Worm (Caenorhabditis elegans) whole organism, L4 larva: ENCODE results near the gene pgp-11.

ENCODE experiments used
- F10B5.3 ChIP-seq: sonication (generic microtip); optimal IDR thresholded peaks from 2 replicates; lab custom pipeline; 2016; ENCODE audit warnings: mild to moderate bottlenecking, missing genetic modification characterization, missing compliant biosample characterization
- F44E2.7 ChIP-seq: fragments of 200-800 bp; sonication (Bioruptor generic); IDR thresholded peaks from 2 replicates; pipeline ENCODE4 v2.1.2; 2022; ENCODE audit warnings: missing genetic modification characterization, missing compliant biosample characterization
- T20F7.1 ChIP-seq: fragments of 200-800 bp; sonication (Bioruptor generic); optimal IDR thresholded peaks from 2 replicates; lab custom pipeline; 2018; ENCODE audit warnings: mild to moderate bottlenecking, missing genetic modification characterization, missing compliant biosample characterization
- Y105C5A.15 ChIP-seq: fragments of 200-800 bp; sonication (Bioruptor generic); IDR thresholded peaks from 2 replicates; pipeline ENCODE4 v1.3.6; 2022; ENCODE audit warnings: missing genetic modification characterization, missing compliant biosample characterization
- Y75B8A.6 ChIP-seq: fragments of 200-800 bp; sonication (Bioruptor generic); IDR thresholded peaks from 2 replicates; pipeline ENCODE4 v1.3.6; 2022; ENCODE audit warnings: missing genetic modification reagents, missing genetic modification characterization, missing compliant biosample characterization
- aly-2 ChIP-seq: sonication (generic microtip); optimal IDR thresholded peaks from 2 replicates; lab custom pipeline; 2018; ENCODE audit warnings: missing biosample characterization, missing genetic modification characterization
- ama-1 ChIP-seq: fragments of 150-350 bp; optimal IDR thresholded peaks from 2 replicates; lab custom pipeline; 2014; ENCODE audit warnings: inconsistent platforms, mixed read lengths
- arid-1 ChIP-seq: fragments of 200-800 bp; sonication (Bioruptor generic); conservative IDR thresholded peaks from 2 replicates; pipeline ENCODE4 v1.3.6; 2022; ENCODE audit warnings: missing genetic modification reagents, missing genetic modification characterization, missing compliant biosample characterization
- ceh-62 ChIP-seq: sonication (generic microtip); optimal IDR thresholded peaks from 2 replicates; lab custom pipeline; 2017; ENCODE audit warnings: missing biosample characterization, missing genetic modification characterization
- ces-1 ChIP-seq: fragments of 150-350 bp; sonication (generic microtip); optimal IDR thresholded peaks from 4 replicates; lab custom pipeline; 2014; ENCODE audit warnings: missing biosample characterization, missing genetic modification reagents, missing genetic modification characterization
- cey-2 ChIP-seq: sonication (generic microtip); optimal IDR thresholded peaks from 3 replicates; lab custom pipeline; 2017; ENCODE audit warnings: missing genetic modification characterization, mild to moderate bottlenecking, missing compliant biosample characterization, antibody characterized with exemption, borderline replicate concordance; ENCODE audit not compliant: insufficient read depth
- ctbp-1 ChIP-seq: fragments of 200-800 bp; sonication (Bioruptor generic); IDR thresholded peaks from 2 replicates; pipeline ENCODE4 v1.3.6; 2022; ENCODE audit warnings: missing genetic modification reagents, missing genetic modification characterization, missing compliant biosample characterization
- daf-12 ChIP-seq: fragments of 150-350 bp; optimal IDR thresholded peaks from 2 replicates; lab custom pipeline; 2014; ENCODE audit warnings: missing biosample characterization, missing genetic modification reagents, missing genetic modification characterization
- daf-16 ChIP-seq, 3 experiments: sonication (generic microtip); optimal IDR thresholded peaks; 2 replicates each; lab custom pipeline; 2016 to 2017; ENCODE audit warnings: missing genetic modification characterization in 3 of 3, missing genetic modification reagents in 3 of 3, mild to moderate bottlenecking in 2 of 3, missing compliant biosample characterization in 2 of 3, missing biosample characterization in 1 of 3, moderate library complexity in 1 of 3
- daf-19 ChIP-seq: fragments of 200-800 bp; sonication (Bioruptor generic); conservative IDR thresholded peaks from 2 replicates; pipeline ENCODE4 v1.3.6; 2022; ENCODE audit warnings: missing genetic modification characterization, missing compliant biosample characterization
- dmd-9 ChIP-seq: fragments of 200-800 bp; sonication (Bioruptor generic); IDR thresholded peaks from 2 replicates; pipeline ENCODE4 v1.3.6; 2022; ENCODE audit warnings: missing genetic modification reagents, missing genetic modification characterization, missing compliant biosample characterization
- dpl-1 ChIP-seq: fragments of 150-350 bp; optimal IDR thresholded peaks from 2 replicates; lab custom pipeline; 2014; ENCODE audit warnings: missing biosample characterization, missing genetic modification reagents, missing genetic modification characterization
- egl-27 ChIP-seq: sonication (generic microtip); optimal IDR thresholded peaks from 3 replicates; lab custom pipeline; 2017; ENCODE audit warnings: missing biosample characterization, missing genetic modification reagents, missing genetic modification characterization
- fkh-10 ChIP-seq: fragments of 150-350 bp; optimal IDR thresholded peaks from 2 replicates; lab custom pipeline; 2014; ENCODE audit warnings: missing biosample characterization, missing genetic modification reagents, missing genetic modification characterization
- fos-1 ChIP-seq: fragments of 150-350 bp; optimal IDR thresholded peaks from 2 replicates; lab custom pipeline; 2014; ENCODE audit warnings: missing biosample characterization, missing genetic modification characterization
- hlh-11 ChIP-seq: fragments of 200-800 bp; sonication (Bioruptor generic); optimal IDR thresholded peaks from 2 replicates; lab custom pipeline; 2018; ENCODE audit warnings: mild to moderate bottlenecking, missing genetic modification characterization, missing compliant biosample characterization
- jun-1 ChIP-seq: fragments of 150-350 bp; optimal IDR thresholded peaks from 2 replicates; lab custom pipeline; 2014; ENCODE audit warnings: missing biosample characterization, missing genetic modification reagents, missing genetic modification characterization
- lin-1 ChIP-seq: fragments of 200-800 bp; sonication (Bioruptor generic); IDR thresholded peaks from 2 replicates; pipeline ENCODE4 v1.3.6; 2022; ENCODE audit warnings: missing genetic modification reagents, missing genetic modification characterization, missing compliant biosample characterization
- lin-13 ChIP-seq: fragments of 150-350 bp; optimal IDR thresholded peaks from 2 replicates; lab custom pipeline; 2014; ENCODE audit warnings: missing biosample characterization, missing genetic modification reagents, missing genetic modification characterization
- lin-15B ChIP-seq: fragments of 150-350 bp; sonication (generic microtip); optimal IDR thresholded peaks from 3 replicates; lab custom pipeline; 2014; ENCODE audit warnings: missing biosample characterization, missing genetic modification characterization
- lir-3 ChIP-seq: sonication (generic microtip); optimal IDR thresholded peaks from 2 replicates; lab custom pipeline; 2016; ENCODE audit warnings: mild to moderate bottlenecking, missing genetic modification characterization, missing compliant biosample characterization
- lsy-2 ChIP-seq, 2 experiments: fragments of 150-350 bp in 1 of 2; sonication (generic microtip) in 1 of 2; optimal IDR thresholded peaks; 2 replicates each; lab custom pipeline; 2014 to 2017; ENCODE audit warnings: missing biosample characterization in 2 of 2, missing genetic modification characterization in 2 of 2
- mdt-29 ChIP-seq: fragments of 200-800 bp; sonication (Bioruptor generic); IDR thresholded peaks from 2 replicates; pipeline ENCODE4 v1.3.6; 2022; ENCODE audit warnings: missing genetic modification reagents, missing genetic modification characterization, missing compliant biosample characterization
- mep-1 ChIP-seq: fragments of 150-350 bp; sonication (generic microtip); optimal IDR thresholded peaks from 3 replicates; lab custom pipeline; 2014; ENCODE audit warnings: missing biosample characterization, missing genetic modification characterization
- mxl-3 ChIP-seq: fragments of 200-800 bp; sonication (Bioruptor generic); optimal IDR thresholded peaks from 2 replicates; lab custom pipeline; 2018; ENCODE audit warnings: mild to moderate bottlenecking, missing genetic modification characterization, missing compliant biosample characterization
- nhr-41 ChIP-seq: fragments of 200-800 bp; sonication (Bioruptor generic); IDR thresholded peaks from 2 replicates; pipeline ENCODE4 v1.3.6; 2022; ENCODE audit warnings: missing genetic modification reagents, missing genetic modification characterization, missing compliant biosample characterization
- nhr-42 ChIP-seq: fragments of 200-800 bp; sonication (Bioruptor generic); IDR thresholded peaks from 2 replicates; pipeline ENCODE4 v1.3.6; 2022; ENCODE audit warnings: missing genetic modification characterization, missing compliant biosample characterization
- nhr-48 ChIP-seq: sonication (generic microtip); optimal IDR thresholded peaks from 2 replicates; lab custom pipeline; 2016; ENCODE audit warnings: mild to moderate bottlenecking, missing genetic modification characterization, missing compliant biosample characterization
- nhr-76 ChIP-seq: fragments of 150-350 bp; optimal IDR thresholded peaks from 2 replicates; lab custom pipeline; 2014; ENCODE audit warnings: missing biosample characterization, missing genetic modification characterization
- nhr-77 ChIP-seq: fragments of 150-350 bp; optimal IDR thresholded peaks from 2 replicates; lab custom pipeline; 2014; ENCODE audit warnings: missing biosample characterization, missing genetic modification characterization
- pha-4 ChIP-seq, 2 experiments: fragments of 150-350 bp in 1 of 2; fragments of 200-800 bp in 1 of 2; sonication (Bioruptor generic) in 1 of 2; IDR thresholded peaks in 1 of 2; optimal IDR thresholded peaks in 1 of 2; 2 replicates each; pipeline versions ENCODE4 v1.3.6 to Lab custom; 2014 to 2022; ENCODE audit warnings: missing genetic modification characterization in 2 of 2, missing genetic modification reagents in 2 of 2, missing biosample characterization in 1 of 2, missing compliant biosample characterization in 1 of 2
- pqm-1 ChIP-seq: sonication (generic microtip); optimal IDR thresholded peaks from 2 replicates; lab custom pipeline; 2017; ENCODE audit warnings: missing biosample characterization, missing genetic modification characterization
- rbr-2 ChIP-seq: sonication (generic microtip); optimal IDR thresholded peaks from 2 replicates; lab custom pipeline; 2016; ENCODE audit warnings: missing genotype, missing genetic modification characterization, missing compliant biosample characterization
- saeg-2 ChIP-seq: fragments of 200-800 bp; sonication (Bioruptor generic); IDR thresholded peaks from 2 replicates; pipeline ENCODE4 v1.3.6; 2022; ENCODE audit warnings: missing genetic modification reagents, missing genetic modification characterization, missing compliant biosample characterization
- set-16 ChIP-seq: fragments of 200-800 bp; sonication (Bioruptor generic); IDR thresholded peaks from 2 replicates; pipeline ENCODE4 v1.3.6; 2022; ENCODE audit warnings: missing genetic modification reagents, missing genetic modification characterization, missing compliant biosample characterization
- skn-1 ChIP-seq: fragments of 150-350 bp; optimal IDR thresholded peaks from 2 replicates; lab custom pipeline; 2014; ENCODE audit warnings: missing biosample characterization, missing genetic modification characterization
- spr-1 ChIP-seq: sonication (generic microtip); optimal IDR thresholded peaks from 2 replicates; lab custom pipeline; 2016; ENCODE audit warnings: mild to moderate bottlenecking, missing genetic modification characterization, missing compliant biosample characterization
- spr-3 ChIP-seq: fragments of 200-800 bp; sonication (Bioruptor generic); optimal IDR thresholded peaks from 2 replicates; lab custom pipeline; 2018; ENCODE audit warnings: mild to moderate bottlenecking, missing genetic modification characterization, missing compliant biosample characterization
- tag-97 ChIP-seq: fragments of 200-800 bp; sonication (Bioruptor generic); IDR thresholded peaks from 2 replicates; pipeline ENCODE4 v1.3.6; 2022; ENCODE audit warnings: missing genetic modification characterization, missing compliant biosample characterization
- zfp-2 ChIP-seq: sonication (generic microtip); optimal IDR thresholded peaks from 2 replicates; lab custom pipeline; 2016; ENCODE audit warnings: mild to moderate bottlenecking, missing genetic modification characterization, missing compliant biosample characterization
- zfp-3 ChIP-seq: fragments of 200-800 bp; sonication (Bioruptor generic); conservative IDR thresholded peaks from 2 replicates; pipeline ENCODE4 v1.3.6; 2022; ENCODE audit warnings: missing genetic modification reagents, missing genetic modification characterization, missing compliant biosample characterization
- zip-2 ChIP-seq: fragments of 150-350 bp; optimal IDR thresholded peaks from 2 replicates; lab custom pipeline; 2014; ENCODE audit warnings: missing biosample characterization, missing genetic modification characterization

pgp-11 gene

ce11 chrII:8015483-8015938 lies 11.5 kb upstream of the pgp-11 start (continued):
- peak in 1 of 2 experiments; percentile 73 for TF ChIP-seq lsy-2 (tag; optimal IDR thresholded peaks at IDR 0.05; lab: Kevin White, UChicago)
- no peak for TF ChIP-seq F44E2.7 (GFP tag; lab: Robert Waterston, UW)
- no peak for TF ChIP-seq aly-2 (tag; lab: Kevin White, UChicago)
- no peak for TF ChIP-seq spr-3
- no peak for TF ChIP-seq egl-27 (tag; lab: Kevin White, UChicago)
- no peak for TF ChIP-seq pha-4 (GFP tag; IDR thresholded peaks at IDR 0.05; lab: Robert Waterston, UW)
- peak; percentile 79 for TF ChIP-seq pha-4 (tag; optimal IDR thresholded peaks at IDR 0.05; lab: Kevin White, UChicago)
- TF ChIP-seq cey-2 (tag; lab: Kevin White, UChicago): no peak
- no peak for TF ChIP-seq arid-1 (GFP tag; lab: Robert Waterston, UW)
- TF ChIP-seq lin-15B (tag; lab: Kevin White, UChicago): no peak
- TF ChIP-seq ceh-62 (tag; lab: Kevin White, UChicago): no peak
- peak; percentile 15; the same call in 1 of the 2 replicates for TF ChIP-seq mdt-29 (GFP tag; lab: Robert Waterston, UW)
- no peak for TF ChIP-seq skn-1 (tag; lab: Kevin White, UChicago)
- TF ChIP-seq daf-12: no peak
- TF ChIP-seq dpl-1 (GFP tag; lab: Kevin White, UChicago): no peak
- TF ChIP-seq mep-1 (tag; lab: Kevin White, UChicago): peak; percentile 37
- TF ChIP-seq mxl-3: no peak
- no peak for TF ChIP-seq fos-1 (tag; lab: Kevin White, UChicago)
- TF ChIP-seq ctbp-1 (GFP tag; lab: Robert Waterston, UW): 0 out of 2 replicates have a peak, but pooled peaks have one; percentile 54
- no peak for TF ChIP-seq lin-13 (GFP tag; lab: Kevin White, UChicago)
- no peak for TF ChIP-seq set-16 (GFP tag; lab: Robert Waterston, UW)
- TF ChIP-seq jun-1 (tag; lab: Kevin White, UChicago): no peak
- TF ChIP-seq ama-1 (lab: Kevin White, UChicago): no peak

ce11 chrII:8012071-8013031 lies 8.3 kb upstream of the pgp-11 start, which contains the start of gene DH11.2:
TSS of gene DH11.2 (plus strand) at chrII:8012816.
- TF ChIP-seq zfp-3 (GFP tag; lab: Robert Waterston, UW) (no peak), Y75B8A.6 (GFP tag; lab: Robert Waterston, UW) (no peak), ces-1 (no peak), spr-1 (no peak), daf-12 (no peak), zip-2 (tag; lab: Kevin White, UChicago) (no peak), dmd-9 (GFP tag; lab: Robert Waterston, UW) (no peak), arid-1 (GFP tag; lab: Robert Waterston, UW) (no peak), saeg-2 (GFP tag; lab: Robert Waterston, UW) (no peak), T20F7.1 (GFP tag; lab: Kevin White, UChicago) (no peak), fos-1 (tag; lab: Kevin White, UChicago) (no peak), nhr-42 (GFP tag; lab: Robert Waterston, UW) (no peak), F10B5.3 (tag; lab: Kevin White, UChicago) (no peak), tag-97 (GFP tag; lab: Robert Waterston, UW) (no peak), nhr-77 (tag; lab: Kevin White, UChicago) (peak; percentile 57), nhr-41 (no peak), fkh-10 (no peak), hlh-11 (tag; lab: Kevin White, UChicago) (peak; percentile 66), nhr-76 (tag; lab: Kevin White, UChicago) (no peak), lir-3 (tag; lab: Kevin White, UChicago) (no peak), nhr-48 (tag; lab: Kevin White, UChicago) (peak; percentile 50), daf-16 (GFP tag; optimal IDR thresholded peaks at IDR 0.05; lab: Kevin White, UChicago) (no peak), daf-16 (tag; optimal IDR thresholded peaks at IDR 0.05; lab: Kevin White, UChicago) (peak; percentile 72), mep-1 (tag; lab: Kevin White, UChicago) (no peak), pqm-1 (tag; lab: Kevin White, UChicago) (no peak), skn-1 (tag; lab: Kevin White, UChicago) (no peak), rbr-2 (no peak), zfp-2 (tag; lab: Kevin White, UChicago) (no peak), cey-2 (tag; lab: Kevin White, UChicago) (no peak), Y105C5A.15 (GFP tag; lab: Robert Waterston, UW) (no peak), daf-19 (GFP tag; lab: Robert Waterston, UW) (no peak), lin-1 (GFP tag; lab: Robert Waterston, UW) (no peak)
